Fruit fly (Drosophila melanogaster) whole organism, embryonic: Measurements from ENCODE around the gene Cyp313b1.
A peak's percentile ranks its signal among the peaks of the same experiment; 100 is the strongest.

Source experiments
- CG10959 ChIP-seq: fragments of 200-800 bp; sonication (Bioruptor generic); IDR thresholded peaks from 2 replicates; pipeline ENCODE4 v1.3.6; 2022; ENCODE audit warnings: missing biosample characterization, missing genetic modification characterization
- CG11456 ChIP-seq: fragments of 200-800 bp; sonication (Bioruptor generic); IDR thresholded peaks from 3 replicates; pipeline ENCODE4 v1.3.6; 2022; ENCODE audit warnings: missing biosample characterization, missing genetic modification characterization
- CG12155 ChIP-seq: fragments of 200-800 bp; sonication (Bioruptor generic); optimal IDR thresholded peaks from 3 replicates; lab custom pipeline; 2016; ENCODE audit warnings: missing biosample characterization, missing genetic modification characterization
- CG12744 ChIP-seq: fragments of 200-800 bp; sonication (Bioruptor generic); optimal IDR thresholded peaks from 2 replicates; lab custom pipeline; 2016; ENCODE audit warnings: missing biosample characterization, missing genetic modification characterization
- CG13775 ChIP-seq: fragments of 200-800 bp; sonication (Bioruptor generic); optimal IDR thresholded peaks from 3 replicates; lab custom pipeline; 2017; ENCODE audit warnings: missing biosample characterization, mild to moderate bottlenecking, missing genetic modification characterization
- CG14965 ChIP-seq: fragments of 200-800 bp; sonication (Bioruptor generic); optimal IDR thresholded peaks from 2 replicates; lab custom pipeline; 2016; ENCODE audit warnings: missing biosample characterization, missing genetic modification characterization, borderline replicate concordance
- CG15601 ChIP-seq: fragments of 200-800 bp; sonication (Bioruptor generic); optimal IDR thresholded peaks from 3 replicates; lab custom pipeline; 2019; ENCODE audit warnings: missing biosample characterization, mild to moderate bottlenecking, missing genetic modification characterization, moderate library complexity
- CG18476 ChIP-seq: fragments of 200-800 bp; sonication (Bioruptor generic); optimal IDR thresholded peaks from 2 replicates; lab custom pipeline; 2016; ENCODE audit warnings: missing biosample characterization, mild to moderate bottlenecking, missing genetic modification characterization
- CG2120 ChIP-seq: fragments of 200-800 bp; sonication (Bioruptor generic); optimal IDR thresholded peaks from 3 replicates; lab custom pipeline; 2016; ENCODE audit warnings: missing biosample characterization, missing genetic modification characterization
- CG3847 ChIP-seq: fragments of 200-800 bp; sonication (Bioruptor generic); IDR thresholded peaks from 2 replicates; pipeline ENCODE4 v1.3.6; 2022; ENCODE audit warnings: missing biosample characterization, missing genetic modification characterization
- CG4730 ChIP-seq: fragments of 200-800 bp; sonication (Bioruptor generic); IDR thresholded peaks from 2 replicates; pipeline ENCODE4 v1.3.6; 2022; ENCODE audit warnings: missing biosample characterization, missing genetic modification characterization
- CG4820 ChIP-seq: fragments of 200-800 bp; sonication (Bioruptor generic); optimal IDR thresholded peaks from 3 replicates; lab custom pipeline; 2016; ENCODE audit warnings: missing biosample characterization, missing genetic modification characterization
- CG6254 ChIP-seq: fragments of 200-800 bp; sonication (Bioruptor generic); optimal IDR thresholded peaks from 3 replicates; lab custom pipeline; 2017; ENCODE audit warnings: mild to moderate bottlenecking, missing biosample characterization, missing genetic modification reagents, missing genetic modification characterization
- CG6683 ChIP-seq: fragments of 200-800 bp; sonication (Bioruptor generic); optimal IDR thresholded peaks from 2 replicates; lab custom pipeline; 2017; ENCODE audit warnings: missing biosample characterization, mild to moderate bottlenecking, missing genetic modification characterization, missing genetic modification reagents
- CG6765 ChIP-seq: fragments of 200-800 bp; sonication (Bioruptor generic); optimal IDR thresholded peaks from 3 replicates; lab custom pipeline; 2017; ENCODE audit warnings: missing biosample characterization, mild to moderate bottlenecking, missing genetic modification characterization
- CG7745 ChIP-seq: fragments of 200-800 bp; sonication (Bioruptor generic); optimal IDR thresholded peaks from 2 replicates; lab custom pipeline; 2018; ENCODE audit warnings: missing biosample characterization, mild to moderate bottlenecking, missing genetic modification characterization, moderate library complexity
- CG7987 ChIP-seq: fragments of 200-800 bp; sonication (Bioruptor generic); optimal IDR thresholded peaks from 2 replicates; lab custom pipeline; 2018; ENCODE audit warnings: missing biosample characterization, mild to moderate bottlenecking, missing genetic modification characterization, moderate library complexity
- CG8290 ChIP-seq, 3 experiments: fragments of 200-800 bp; sonication (Bioruptor generic); optimal IDR thresholded peaks; 2 replicates each; lab custom pipeline; 2016 to 2019; ENCODE audit warnings: missing biosample characterization in 3 of 3, missing genetic modification characterization in 3 of 3, mild to moderate bottlenecking in 2 of 3, moderate library complexity in 1 of 3
- CG8359 ChIP-seq: fragments of 200-800 bp; sonication (Bioruptor generic); optimal IDR thresholded peaks from 2 replicates; lab custom pipeline; 2017; ENCODE audit warnings: missing biosample characterization, mild to moderate bottlenecking, missing genetic modification characterization, borderline replicate concordance
- CG8944 ChIP-seq: fragments of 200-800 bp; sonication (Bioruptor generic); optimal IDR thresholded peaks from 3 replicates; lab custom pipeline; 2016; ENCODE audit warnings: missing biosample characterization, missing genetic modification characterization
- Fer2 ChIP-seq: fragments of 200-800 bp; sonication (Bioruptor generic); optimal IDR thresholded peaks from 2 replicates; lab custom pipeline; 2018; ENCODE audit warnings: missing biosample characterization, mild to moderate bottlenecking, missing genetic modification characterization, moderate library complexity
- GATAe ChIP-seq: fragments of 200-800 bp; sonication (Bioruptor generic); conservative IDR thresholded peaks from 2 replicates; pipeline ENCODE4 v1.3.6; 2022; ENCODE audit warnings: missing biosample characterization, missing genetic modification characterization
- HHEX ChIP-seq: fragments of 200-800 bp; sonication (Bioruptor generic); optimal IDR thresholded peaks from 3 replicates; lab custom pipeline; 2017; ENCODE audit warnings: missing biosample characterization, mild to moderate bottlenecking, missing genetic modification characterization, missing genetic modification reagents
- Hand ChIP-seq: fragments of 200-800 bp; sonication (Bioruptor generic); optimal IDR thresholded peaks from 2 replicates; lab custom pipeline; 2017; ENCODE audit warnings: mild to moderate bottlenecking, missing biosample characterization, missing genetic modification reagents, missing genetic modification characterization
- MBD-R2 ChIP-seq: fragments of 200-800 bp; sonication (Bioruptor generic); IDR thresholded peaks from 2 replicates; pipeline ENCODE4 v1.3.6; 2022; ENCODE audit warnings: missing biosample characterization, missing genetic modification characterization
- Meics ChIP-seq: fragments of 200-800 bp; sonication (Bioruptor generic); optimal IDR thresholded peaks from 2 replicates; lab custom pipeline; 2017; ENCODE audit warnings: missing biosample characterization, mild to moderate bottlenecking, missing genetic modification characterization
- Rx ChIP-seq: fragments of 200-800 bp; sonication (Bioruptor generic); IDR thresholded peaks from 2 replicates; pipeline ENCODE4 v1.3.6; 2022; ENCODE audit warnings: missing biosample characterization, missing genetic modification characterization
- Side ChIP-seq: fragments of 200-800 bp; sonication (Bioruptor generic); optimal IDR thresholded peaks from 2 replicates; lab custom pipeline; 2016; ENCODE audit warnings: missing biosample characterization, missing genetic modification characterization
- Sry-δ ChIP-seq: fragments of 200-800 bp; sonication (Bioruptor generic); optimal IDR thresholded peaks from 2 replicates; lab custom pipeline; 2016; ENCODE audit warnings: missing biosample characterization, missing genetic modification characterization
- Trl ChIP-seq, 3 experiments: fragments of >200 bp in 2 of 3; fragments of 200-800 bp in 1 of 3; sonication (Bioruptor generic) in 1 of 3; optimal IDR thresholded peaks; 2 replicates in 1 of 3; 3 replicates in 2 of 3; lab custom pipeline; 2016 to 2017; ENCODE audit warnings: missing biosample characterization in 1 of 3, missing genetic modification characterization in 1 of 3
- br ChIP-seq: fragments of >200 bp; optimal IDR thresholded peaks from 2 replicates; lab custom pipeline; 2017
- dati ChIP-seq: fragments of 200-800 bp; sonication (Bioruptor generic); IDR thresholded peaks from 2 replicates; pipeline ENCODE4 v1.3.6; 2022; ENCODE audit warnings: missing biosample characterization, missing genetic modification characterization
- ems ChIP-seq: fragments of 200-800 bp; sonication (Bioruptor generic); optimal IDR thresholded peaks from 3 replicates; lab custom pipeline; 2016; ENCODE audit warnings: missing biosample characterization, missing genetic modification characterization
- exex ChIP-seq: fragments of 200-800 bp; sonication (Bioruptor generic); optimal IDR thresholded peaks from 4 replicates; lab custom pipeline; 2018; ENCODE audit warnings: missing biosample characterization, mild to moderate bottlenecking, missing genetic modification characterization, moderate library complexity
- fd102C ChIP-seq: fragments of 200-800 bp; sonication (Bioruptor generic); optimal IDR thresholded peaks from 2 replicates; lab custom pipeline; 2018; ENCODE audit warnings: missing biosample characterization, mild to moderate bottlenecking, missing genetic modification characterization, moderate library complexity
- gcm2 ChIP-seq: fragments of 200-800 bp; sonication (Bioruptor generic); optimal IDR thresholded peaks from 2 replicates; lab custom pipeline; 2016; ENCODE audit warnings: missing biosample characterization, missing genetic modification characterization
- grau ChIP-seq: fragments of 200-800 bp; optimal IDR thresholded peaks from 3 replicates; lab custom pipeline; 2019; ENCODE audit warnings: missing biosample characterization, mild to moderate bottlenecking, missing genetic modification characterization, moderate library complexity
- h ChIP-seq: fragments of >200 bp; optimal IDR thresholded peaks from 2 replicates; lab custom pipeline; 2017
- hth ChIP-seq: fragments of >200 bp; optimal IDR thresholded peaks from 2 replicates; lab custom pipeline; 2017; ENCODE audit warnings: inconsistent platforms
- ind ChIP-seq: fragments of 200-800 bp; sonication (Bioruptor generic); optimal IDR thresholded peaks from 3 replicates; lab custom pipeline; 2016; ENCODE audit warnings: missing biosample characterization, missing genetic modification characterization
- jing ChIP-seq: fragments of 200-800 bp; sonication (Bioruptor generic); optimal IDR thresholded peaks from 2 replicates; lab custom pipeline; 2018; ENCODE audit warnings: missing biosample characterization, mild to moderate bottlenecking, missing genetic modification characterization
- kay ChIP-seq: fragments of 200-800 bp; sonication (Bioruptor generic); optimal IDR thresholded peaks from 2 replicates; lab custom pipeline; 2016; ENCODE audit warnings: missing biosample characterization, missing genetic modification characterization
- mirr ChIP-seq: fragments of 200-800 bp; sonication (Bioruptor generic); optimal IDR thresholded peaks from 3 replicates; lab custom pipeline; 2018; ENCODE audit warnings: missing biosample characterization, mild to moderate bottlenecking, missing genetic modification characterization
- schlank ChIP-seq: fragments of 200-800 bp; sonication (Bioruptor generic); optimal IDR thresholded peaks from 2 replicates; lab custom pipeline; 2018; ENCODE audit warnings: missing biosample characterization, mild to moderate bottlenecking, missing genetic modification characterization
- sd ChIP-seq: fragments of 200-800 bp; sonication (Bioruptor generic); optimal IDR thresholded peaks from 3 replicates; lab custom pipeline; 2018; ENCODE audit warnings: missing biosample characterization, mild to moderate bottlenecking, missing genetic modification characterization, moderate library complexity
- slou ChIP-seq: fragments of 200-800 bp; sonication (Bioruptor generic); optimal IDR thresholded peaks from 3 replicates; lab custom pipeline; 2016; ENCODE audit warnings: missing biosample characterization, missing genetic modification characterization
- sug ChIP-seq: fragments of 200-800 bp; optimal IDR thresholded peaks from 2 replicates; lab custom pipeline; 2019; ENCODE audit warnings: missing biosample characterization, mild to moderate bottlenecking, missing genetic modification characterization, moderate library complexity
- tio ChIP-seq: fragments of 200-800 bp; sonication (Bioruptor generic); optimal IDR thresholded peaks from 2 replicates; lab custom pipeline; 2017; ENCODE audit warnings: missing biosample characterization, missing genetic modification characterization, inconsistent platforms
- tll ChIP-seq, 2 experiments: fragments of 200-800 bp in 1 of 2; fragments of >200 bp in 1 of 2; sonication (Bioruptor generic) in 1 of 2; optimal IDR thresholded peaks; 2 replicates each; lab custom pipeline; 2017 to 2019; ENCODE audit warnings: missing biosample characterization in 2 of 2, missing genetic modification characterization in 2 of 2, mild to moderate bottlenecking in 1 of 2, moderate library complexity in 1 of 2
- usp ChIP-seq: fragments of >200 bp; optimal IDR thresholded peaks from 2 replicates; lab custom pipeline; 2017; ENCODE audit warnings: missing biosample characterization, missing genetic modification characterization

The Cyp313b1 gene

dm6 chr3R:8650741-8651140 lies 5.3 kb upstream of the Cyp313b1 start, which contains the start of the genes Mkk4 and SLIRP2 (continued):
- TF ChIP-seq Hand (GFP tag; lab: Kevin White, UChicago), result peak; percentile 95
- peak; percentile 99 for TF ChIP-seq CG4730
- peak; percentile 97 for TF ChIP-seq CG8290 (GFP tag; optimal IDR thresholded peaks at IDR 0.05; lab: Kevin White, UChicago)
- TF ChIP-seq CG8290 (tag; optimal IDR thresholded peaks at IDR 0.05; lab: Kevin White, UChicago), result peak; percentile 91 to 96
- peak; percentile 97 for TF ChIP-seq CG6254 (GFP tag; lab: Kevin White, UChicago)
- TF ChIP-seq jing (GFP tag; lab: Kevin White, UChicago), result peak; percentile 98
- TF ChIP-seq CG10959 (GFP tag; lab: Robert Waterston, UW), result peak; percentile 99
- TF ChIP-seq CG2120 (GFP tag; lab: Kevin White, UChicago), result peak; percentile 99
- peak; percentile 98 for TF ChIP-seq dati (GFP tag; lab: Robert Waterston, UW)
- no peak for TF ChIP-seq br (lab: Kevin White, UChicago)
- TF ChIP-seq CG15601 (tag; lab: Kevin White, UChicago), result peak; percentile 98
- peak; percentile 98 for TF ChIP-seq kay (GFP tag; lab: Kevin White, UChicago)
- peak; percentile 99 for TF ChIP-seq Side
- TF ChIP-seq tll (GFP tag; optimal IDR thresholded peaks at IDR 0.05; lab: Kevin White, UChicago), result peak; percentile 71 to 88
- peak; percentile 98 for TF ChIP-seq HHEX (GFP tag; lab: Kevin White, UChicago)
- TF ChIP-seq CG14965 (GFP tag; lab: Kevin White, UChicago), result peak; percentile 89
- peak; percentile 97 for TF ChIP-seq CG7987
- peak; percentile 99 for TF ChIP-seq CG18476 (GFP tag; lab: Kevin White, UChicago)
- TF ChIP-seq gcm2 (GFP tag; lab: Kevin White, UChicago), result peak; percentile 97
- TF ChIP-seq ems (GFP tag; lab: Kevin White, UChicago), result peak; percentile 97
- no peak for TF ChIP-seq Trl (optimal IDR thresholded peaks at IDR 0.05; lab: Kevin White, UChicago)
- TF ChIP-seq Trl (GFP tag; optimal IDR thresholded peaks at IDR 0.05; lab: Kevin White, UChicago), result peak; percentile 99
- peak; percentile 96 for TF ChIP-seq CG6683 (GFP tag; lab: Kevin White, UChicago)
- TF ChIP-seq usp (GFP tag; lab: Kevin White, UChicago), result no peak
- peak; percentile 99 for TF ChIP-seq CG11456 (GFP tag; lab: Robert Waterston, UW)
- TF ChIP-seq Fer2 (tag; lab: Kevin White, UChicago), result peak; percentile 98
- TF ChIP-seq CG7745 (tag; lab: Kevin White, UChicago), result peak; percentile 80
- TF ChIP-seq CG13775 (GFP tag; lab: Kevin White, UChicago), result peak; percentile 99
- peak; percentile 99 for TF ChIP-seq CG8944
- TF ChIP-seq exex (tag; lab: Kevin White, UChicago), result peak; percentile 92
- TF ChIP-seq ind (GFP tag; lab: Kevin White, UChicago), result peak; percentile 99
- no peak for TF ChIP-seq hth (lab: Kevin White, UChicago)
- peak; percentile 95 for TF ChIP-seq fd102C
- TF ChIP-seq CG8359 (GFP tag; lab: Kevin White, UChicago), result peak; percentile 93
- TF ChIP-seq Sry-δ (GFP tag; lab: Kevin White, UChicago), result peak; percentile 99
- peak; percentile 95 for TF ChIP-seq schlank (tag; lab: Kevin White, UChicago)
- peak; percentile 98 for TF ChIP-seq CG12155 (GFP tag; lab: Kevin White, UChicago)
- TF ChIP-seq MBD-R2 (GFP tag; lab: Robert Waterston, UW), result peak; percentile 100
- TF ChIP-seq Meics (GFP tag; lab: Kevin White, UChicago), result peak; percentile 98
- peak; percentile 98 for TF ChIP-seq slou (GFP tag; lab: Kevin White, UChicago)
- TF ChIP-seq Rx (GFP tag; lab: Robert Waterston, UW), result peak; percentile 97
- no peak for TF ChIP-seq h
- TF ChIP-seq tio (GFP tag; lab: Kevin White, UChicago), result peak; percentile 99
- peak; percentile 99 for TF ChIP-seq CG3847 (GFP tag; lab: Robert Waterston, UW)
- TF ChIP-seq CG4820 (GFP tag; lab: Kevin White, UChicago), result peak; percentile 99
- TF ChIP-seq CG12744 (GFP tag; lab: Kevin White, UChicago), result peak; percentile 99
- TF ChIP-seq CG6765 (GFP tag; lab: Kevin White, UChicago), result peak; percentile 97
- TF ChIP-seq GATAe (GFP tag; lab: Robert Waterston, UW), result peak; percentile 97
- TF ChIP-seq grau (tag; lab: Kevin White, UChicago), result peak; percentile 98
- TF ChIP-seq sd (tag; lab: Kevin White, UChicago), result peak; percentile 95
- TF ChIP-seq mirr (GFP tag; lab: Kevin White, UChicago), result peak; percentile 97
- TF ChIP-seq sug (tag; lab: Kevin White, UChicago), result peak; percentile 98
